Fruit fly (Drosophila melanogaster) Kc167 (cell line): ENCODE data around the gene JMJD4.

Experiments
- Myc ChIP-seq: fragments of >200 bp; optimal IDR thresholded peaks from 2 replicates; lab custom pipeline; 2017; ENCODE audit warnings: missing external identifiers
- Sin3A ChIP-seq: fragments of >200 bp; optimal IDR thresholded peaks from 2 replicates; lab custom pipeline; 2018; ENCODE audit warnings: missing external identifiers
- h ChIP-seq: fragments of >200 bp; optimal IDR thresholded peaks from 3 replicates; lab custom pipeline; 2018; ENCODE audit warnings: missing external identifiers
- insv ChIP-seq: fragments of >200 bp; optimal IDR thresholded peaks from 3 replicates; lab custom pipeline; 2018; ENCODE audit warnings: missing external identifiers
- psq ChIP-seq: fragments of >200 bp; optimal IDR thresholded peaks from 2 replicates; lab custom pipeline; 2017; ENCODE audit warnings: missing external identifiers
- ttk ChIP-seq: sonication (Bioruptor generic); optimal IDR thresholded peaks from 2 replicates; lab custom pipeline; 2017; ENCODE audit warnings: missing external identifiers

The JMJD4 gene

dm6 chr2L:18159172-18159571 is at the start of gene JMJD4:
Gene JMJD4, minus strand, starts transcription at chr2L:18159272.
- TF ChIP-seq Myc: no peak

- TF ChIP-seq Sin3A: no peak
- TF ChIP-seq Myc: no peak
- no peak for TF ChIP-seq h (lab: Kevin White, UChicago)
- no peak for TF ChIP-seq insv
- TF ChIP-seq psq (lab: Kevin White, UChicago): no peak
- no peak for TF ChIP-seq ttk (lab: Kevin White, UChicago)
Observed at dm6 chr2L:18202811-18203210, 43.7 kb upstream of the JMJD4 start.

- TF ChIP-seq insv: no peak
- no peak for TF ChIP-seq Myc
- no peak for TF ChIP-seq psq (lab: Kevin White, UChicago)
- no peak for TF ChIP-seq Sin3A
- no peak for TF ChIP-seq h (lab: Kevin White, UChicago)
- no peak for TF ChIP-seq ttk (lab: Kevin White, UChicago)
Observed at dm6 chr2L:18186695-18187094, 27.6 kb upstream of the JMJD4 start.

- no peak for TF ChIP-seq psq (lab: Kevin White, UChicago)
- no peak for TF ChIP-seq h (lab: Kevin White, UChicago)
- no peak for TF ChIP-seq Sin3A
- TF ChIP-seq insv: no peak
- TF ChIP-seq Myc: no peak
- no peak for TF ChIP-seq ttk (lab: Kevin White, UChicago)
Observed at dm6 chr2L:18184648-18185243, 25.7 kb upstream of the JMJD4 start, which contains the start of gene Ptp36E. Gene Ptp36E, minus strand, starts transcription at chr2L:18185007.

dm6 chr2L:18158622-18159043 is 439 bp downstream of the JMJD4 start:
- no peak for TF ChIP-seq h (lab: Kevin White, UChicago)
- no peak for TF ChIP-seq ttk (lab: Kevin White, UChicago)
- no peak for TF ChIP-seq Sin3A
- no peak for TF ChIP-seq Myc
- TF ChIP-seq insv: no peak
- TF ChIP-seq psq (lab: Kevin White, UChicago): no peak

- TF ChIP-seq Myc (no peak), h (lab: Kevin White, UChicago) (no peak), insv (no peak), ttk (lab: Kevin White, UChicago) (no peak), Sin3A (no peak), psq (lab: Kevin White, UChicago) (no peak)
Observed at dm6 chr2L:18155877-18156276, 3.2 kb downstream of the JMJD4 start, which contains the start of gene CG5783. Gene CG5783, plus strand, starts transcription at chr2L:18156043.

- no peak for TF ChIP-seq Myc
- no peak for TF ChIP-seq h (lab: Kevin White, UChicago)
- no peak for TF ChIP-seq ttk (lab: Kevin White, UChicago)
- TF ChIP-seq insv: no peak
- TF ChIP-seq psq (lab: Kevin White, UChicago): no peak
- no peak for TF ChIP-seq Sin3A
Observed at dm6 chr2L:18154551-18154950, 4.5 kb downstream of the JMJD4 start, which contains the start of gene CG15155. Gene CG15155, plus strand, starts transcription at chr2L:18154851.

dm6 chr2L:18153068-18153467 is 6.0 kb downstream of the JMJD4 start, which contains the start of gene CG17681:
Gene CG17681, plus strand, starts transcription at chr2L:18153123.
- TF ChIP-seq ttk (lab: Kevin White, UChicago) (no peak), Sin3A (no peak), Myc (no peak), h (lab: Kevin White, UChicago) (no peak), psq (lab: Kevin White, UChicago) (no peak), insv (no peak)

- TF ChIP-seq insv (no peak), psq (lab: Kevin White, UChicago) (no peak)
Observed at dm6 chr2L:18152172-18152639, 6.9 kb downstream of the JMJD4 start, which contains the start of gene Socs36E. Gene Socs36E, minus strand, starts transcription at chr2L:18152417.

- TF ChIP-seq h (lab: Kevin White, UChicago) (no peak), Myc (no peak), insv (no peak), ttk (lab: Kevin White, UChicago) (no peak), Sin3A (no peak)
Observed at dm6 chr2L:18151826-18152138, 7.3 kb downstream of the JMJD4 start.

- TF ChIP-seq Sin3A (no peak), Myc (no peak), h (lab: Kevin White, UChicago) (no peak), ttk (lab: Kevin White, UChicago) (no peak), insv (no peak)
Observed at dm6 chr2L:18151134-18151825, 7.8 kb downstream of the JMJD4 start.

- TF ChIP-seq ttk (lab: Kevin White, UChicago): peak; percentile 58
- TF ChIP-seq Sin3A: no peak
- no peak for TF ChIP-seq psq (lab: Kevin White, UChicago)
- TF ChIP-seq Myc: no peak
- no peak for TF ChIP-seq h (lab: Kevin White, UChicago)
- TF ChIP-seq insv: no peak
Observed at dm6 chr2L:18150393-18151133, 8.5 kb downstream of the JMJD4 start.

dm6 chr2L:18149903-18150302 is 9.2 kb downstream of the JMJD4 start:
- no peak for TF ChIP-seq Myc
- no peak for TF ChIP-seq h (lab: Kevin White, UChicago)
- no peak for TF ChIP-seq psq (lab: Kevin White, UChicago)
- no peak for TF ChIP-seq insv
- no peak for TF ChIP-seq Sin3A
- no peak for TF ChIP-seq ttk (lab: Kevin White, UChicago)
